Fruit fly (Drosophila melanogaster) whole organism, embryonic: ENCODE data around the gene mRpL24.

ENCODE experiments used
- CG14965 ChIP-seq: fragments of 200-800 bp; sonication (Bioruptor generic); optimal IDR thresholded peaks from 2 replicates; lab custom pipeline; 2016; ENCODE audit warnings: missing biosample characterization, missing genetic modification characterization, borderline replicate concordance
- E2f2 ChIP-seq: fragments of 200-800 bp; sonication (Bioruptor generic); IDR thresholded peaks from 2 replicates; pipeline ENCODE4 v1.3.6; 2022; ENCODE audit warnings: missing biosample characterization, missing genetic modification characterization
- sens ChIP-seq: fragments of 200-800 bp; sonication (Bioruptor generic); peaks from one replicate; lab custom pipeline; 2016; ENCODE audit warnings: missing biosample characterization, missing genetic modification characterization

- TF ChIP-seq E2f2 (GFP tag; lab: Robert Waterston, UW) (no peak), sens (GFP tag; lab: Kevin White, UChicago) (no peak), CG14965 (no peak)
Measured at dm6 chr2L:4916738-4917137, 28.4 kb downstream of the mRpL24 start.
